Fruit fly (Drosophila melanogaster): Measurements from ENCODE around the gene muc.

Gene muc

DNA sequence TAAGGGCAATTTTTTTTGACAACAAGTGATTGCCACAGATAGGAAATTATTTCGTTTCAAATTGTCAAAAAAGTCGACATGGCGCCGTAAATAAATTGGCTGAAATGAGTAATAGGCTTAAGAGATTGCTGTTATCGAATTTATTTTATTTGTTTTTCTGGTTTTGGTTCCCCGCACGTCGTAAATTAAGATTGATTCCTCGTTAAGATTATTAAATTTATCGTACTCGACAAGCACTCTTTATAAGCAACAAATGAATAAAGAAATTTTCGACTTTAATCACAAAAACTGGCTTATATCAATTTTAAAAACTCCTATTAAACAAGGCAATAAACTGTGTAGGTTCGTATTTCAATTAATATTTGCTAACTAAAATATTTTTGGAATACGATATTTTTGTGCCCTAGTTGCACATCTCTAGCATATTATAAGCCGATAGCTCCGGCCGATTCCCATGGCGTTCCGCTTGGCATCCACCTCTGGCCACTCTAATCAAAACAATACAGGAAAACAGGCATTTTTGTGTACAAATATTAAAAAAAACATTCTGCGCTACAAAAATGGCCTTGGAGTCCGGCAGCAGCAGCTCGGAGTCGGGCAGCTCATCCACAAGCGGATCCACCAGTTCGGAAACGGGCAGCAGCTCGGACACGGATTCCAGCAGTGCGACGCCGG is 14.6 kb upstream of the muc start, which contains the start of gene chm (continued):
- TF ChIP-seq tll (GFP tag; optimal IDR thresholded peaks at IDR 0.05) (no peak), nmo (GFP tag; optimal IDR thresholded peaks at IDR 0.05) (peak; percentile 54), Side (GFP tag; optimal IDR thresholded peaks at IDR 0.05) (peak; percentile 11), CG12744 (GFP tag; optimal IDR thresholded peaks at IDR 0.05) (peak; percentile 22), CG8290 (GFP tag; optimal IDR thresholded peaks at IDR 0.05) (peak; percentile 37), CG8290 (tag; optimal IDR thresholded peaks at IDR 0.05) (peak in 1 of 2 experiments; percentile 81), phol (tag; optimal IDR thresholded peaks at IDR 0.05) (peak; percentile 60), CG2129 (GFP tag; IDR thresholded peaks at IDR 0.05; ENCODE audit: partially characterized antibody) (peak; percentile 79), dm (GFP tag; optimal IDR thresholded peaks at IDR 0.05) (no peak), row (GFP tag; IDR thresholded peaks at IDR 0.05) (peak; percentile 94), Fer2 (tag; optimal IDR thresholded peaks at IDR 0.05) (peak; percentile 9), Dll (GFP tag; IDR thresholded peaks at IDR 0.05; ENCODE audit: partially characterized antibody) (peak; percentile 88), CG4360 (GFP tag; IDR thresholded peaks at IDR 0.05) (0 out of 2 replicates have a peak, but pooled peaks have one; percentile 5), bab2 (GFP tag; optimal IDR thresholded peaks at IDR 0.05) (peak; percentile 10), CG12769 (tag; optimal IDR thresholded peaks at IDR 0.05) (peak; percentile 39), vnd (GFP tag; IDR thresholded peaks at IDR 0.05; ENCODE audit: partially characterized antibody) (peak; percentile 81), CG16863 (GFP tag; optimal IDR thresholded peaks at IDR 0.05) (no peak), Max (GFP tag; optimal IDR thresholded peaks at IDR 0.05) (no peak), Sry-δ (GFP tag; optimal IDR thresholded peaks at IDR 0.05) (peak; percentile 92), Dip3 (GFP tag; optimal IDR thresholded peaks at IDR 0.05) (no peak), CG34224 (GFP tag; IDR thresholded peaks at IDR 0.05; ENCODE audit: partially characterized antibody) (peak; percentile 87), CoRest (tag; optimal IDR thresholded peaks at IDR 0.05) (peak; percentile 22), CG13624 (GFP tag; optimal IDR thresholded peaks at IDR 0.05) (peak; percentile 38), CG3163 (GFP tag; optimal IDR thresholded peaks at IDR 0.05) (peak; percentile 6), hbn (GFP tag; IDR thresholded peaks at IDR 0.05; ENCODE audit: partially characterized antibody) (peak; percentile 89), H2.0 (GFP tag; IDR thresholded peaks at IDR 0.05) (no peak), ranshi (GFP tag; IDR thresholded peaks at IDR 0.05) (0 out of 2 replicates have a peak, but pooled peaks have one; percentile 21), CG9932 (GFP tag; IDR thresholded peaks at IDR 0.05) (peak; percentile 83), Ptx1 (GFP tag; IDR thresholded peaks at IDR 0.05) (peak; percentile 32), CG33213 (GFP tag; optimal IDR thresholded peaks at IDR 0.05) (peak; percentile 40), CG16813 (GFP tag; IDR thresholded peaks at IDR 0.05; ENCODE audit: partially characterized antibody) (peak; percentile 90), lola (GFP tag; optimal IDR thresholded peaks at IDR 0.05) (peak in 1 of 3 experiments; percentile 11), pan (optimal IDR thresholded peaks at IDR 0.05) (no peak), pan (GFP tag; optimal IDR thresholded peaks at IDR 0.05 in 1 of 2, IDR thresholded peaks at IDR 0.05 in 1 of 2) (peak in 1 of 2 experiments; percentile 40), CG10366 (GFP tag; IDR thresholded peaks at IDR 0.05) (peak; percentile 30; the same call in 1 of the 2 replicates), chinmo (GFP tag; IDR thresholded peaks at IDR 0.05; ENCODE audit: partially characterized antibody) (peak; percentile 60; the same call in 3 of the 4 replicates), nerfin-1 (tag; optimal IDR thresholded peaks at IDR 0.05) (peak; percentile 66), Adf1 (GFP tag; IDR thresholded peaks at IDR 0.05) (no peak), cg (GFP tag; optimal IDR thresholded peaks at IDR 0.05) (no peak), NfI (GFP tag; optimal IDR thresholded peaks at IDR 0.05) (peak; percentile 8), CG14014 (GFP tag; IDR thresholded peaks at IDR 0.05) (0 out of 2 replicates have a peak, but pooled peaks have one; percentile 24), p53 (GFP tag; optimal IDR thresholded peaks at IDR 0.05) (no peak), CG10267 (tag; optimal IDR thresholded peaks at IDR 0.05) (peak; percentile 41), TFAM (GFP tag; optimal IDR thresholded peaks at IDR 0.05) (no peak), CG7963 (GFP tag; IDR thresholded peaks at IDR 0.05; ENCODE audit: partially characterized antibody) (peak; percentile 83), Vsx1 (GFP tag; optimal IDR thresholded peaks at IDR 0.05) (no peak), nau (GFP tag; optimal IDR thresholded peaks at IDR 0.05) (no peak), CG14441 (GFP tag; IDR thresholded peaks at IDR 0.05) (0 out of 2 replicates have a peak, but pooled peaks have one; percentile 13)

Measured in whole organism, embryonic.